Fruit fly (Drosophila melanogaster): Measurements from ENCODE around the gene Dus4.

The Dus4 gene

dm6 chr2L:19023972-19024743 lies 38.9 kb upstream of the Dus4 start (continued):
- TF ChIP-seq pita (GFP tag; optimal IDR thresholded peaks at IDR 0.05) (no peak), Antp (GFP tag; optimal IDR thresholded peaks at IDR 0.05) (no peak), CG6254 (GFP tag; optimal IDR thresholded peaks at IDR 0.05) (peak; percentile 4), H15 (GFP tag; IDR thresholded peaks at IDR 0.05) (no peak), MBD-R2 (GFP tag; IDR thresholded peaks at IDR 0.05) (no peak), CG8089 (GFP tag; optimal IDR thresholded peaks at IDR 0.05) (no peak), HLHmδ (GFP tag; optimal IDR thresholded peaks at IDR 0.05) (no peak)

- peak; percentile 6 for TF ChIP-seq D19A (tag; optimal IDR thresholded peaks at IDR 0.05)
- TF ChIP-seq Eip74EF (GFP tag; optimal IDR thresholded peaks at IDR 0.05) = peak in 1 of 2 experiments; percentile 1
- TF ChIP-seq Optix (GFP tag; IDR thresholded peaks at IDR 0.05) = no peak
- TF ChIP-seq CG17361 (GFP tag; IDR thresholded peaks at IDR 0.05) = peak; percentile 24; the same call in 1 of the 3 replicates
- TF ChIP-seq lab (GFP tag; optimal IDR thresholded peaks at IDR 0.05) = peak; percentile 19
- peak; percentile 60 for TF ChIP-seq CG10543 (GFP tag; optimal IDR thresholded peaks at IDR 0.05)
- peak; percentile 86 for TF ChIP-seq crol (GFP tag; IDR thresholded peaks at IDR 0.05)
- no peak for TF ChIP-seq stc (GFP tag; IDR thresholded peaks at IDR 0.05)
- peak; percentile 2; the same call in 1 of the 3 replicates for TF ChIP-seq dysf (GFP tag; IDR thresholded peaks at IDR 0.05)
- TF ChIP-seq Hey (tag; optimal IDR thresholded peaks at IDR 0.05) = peak; percentile 41
- TF ChIP-seq CG7556 (GFP tag; optimal IDR thresholded peaks at IDR 0.05) = peak; percentile 60
- TF ChIP-seq bcd (GFP tag; optimal IDR thresholded peaks at IDR 0.05) = peak; percentile 6
- 0 out of 2 replicates have a peak, but pooled peaks have one; percentile 0 for TF ChIP-seq CG32772 (GFP tag; IDR thresholded peaks at IDR 0.05)
- TF ChIP-seq CG11456 (GFP tag; IDR thresholded peaks at IDR 0.05) = peak; percentile 39; the same call in 1 of the 3 replicates
- TF ChIP-seq CG11695 (GFP tag; IDR thresholded peaks at IDR 0.05) = 0 out of 3 replicates have a peak, but pooled peaks have one; percentile 1
- TF ChIP-seq CG31441 (GFP tag; IDR thresholded peaks at IDR 0.05) = 0 out of 2 replicates have a peak, but pooled peaks have one; percentile 6
- TF ChIP-seq dm (GFP tag; optimal IDR thresholded peaks at IDR 0.05) = no peak
- peak; percentile 42 for TF ChIP-seq abd-A (tag; optimal IDR thresholded peaks at IDR 0.05)
- TF ChIP-seq prd (optimal IDR thresholded peaks at IDR 0.05) = no peak
- TF ChIP-seq prd (GFP tag; IDR thresholded peaks at IDR 0.05) = 0 out of 3 replicates have a peak, but pooled peaks have one; percentile 1
- TF ChIP-seq CG18764 (GFP tag; optimal IDR thresholded peaks at IDR 0.05) = no peak
- peak; percentile 23 for TF ChIP-seq CG12104 (GFP tag; optimal IDR thresholded peaks at IDR 0.05)
- no peak for TF ChIP-seq chif (GFP tag; optimal IDR thresholded peaks at IDR 0.05)
Measured at dm6 chr2L:19024744-19025059, 38.4 kb upstream of the Dus4 start.

- TF ChIP-seq CG17612 (GFP tag; IDR thresholded peaks at IDR 0.05) (no peak), CG12219 (GFP tag; optimal IDR thresholded peaks at IDR 0.05) (peak; percentile 56), CG18764 (GFP tag; optimal IDR thresholded peaks at IDR 0.05) (no peak), org-1 (GFP tag; optimal IDR thresholded peaks at IDR 0.05) (peak; percentile 65), nau (GFP tag; optimal IDR thresholded peaks at IDR 0.05) (peak; percentile 45), CG13123 (GFP tag; optimal IDR thresholded peaks at IDR 0.05) (no peak), vvl (GFP tag; IDR thresholded peaks at IDR 0.05) (no peak), sc (optimal IDR thresholded peaks at IDR 0.05) (no peak), sc (GFP tag; optimal IDR thresholded peaks at IDR 0.05) (no peak), CG6813 (GFP tag; optimal IDR thresholded peaks at IDR 0.05) (peak; percentile 48), pros (GFP tag; optimal IDR thresholded peaks at IDR 0.05) (no peak), CG9727 (GFP tag; optimal IDR thresholded peaks at IDR 0.05) (peak; percentile 58), CG6854 (GFP tag; optimal IDR thresholded peaks at IDR 0.05) (peak; percentile 63), her (GFP tag; optimal IDR thresholded peaks at IDR 0.05) (no peak), gem (tag; optimal IDR thresholded peaks at IDR 0.05) (peak; percentile 72), croc (GFP tag; conservative IDR thresholded peaks at IDR 0.05) (peak; percentile 20; the same call in 2 of the 3 replicates), CG6683 (GFP tag; optimal IDR thresholded peaks at IDR 0.05) (peak; percentile 65), ci (GFP tag; IDR thresholded peaks at IDR 0.05) (no peak), Usf (GFP tag; optimal IDR thresholded peaks at IDR 0.05) (peak; percentile 6)
Measured at dm6 chr2L:19026491-19027197, 36.5 kb upstream of the Dus4 start.

Measured in whole organism, embryonic.